Worm (Caenorhabditis elegans) whole organism, L4 larva: Measurements from ENCODE around the gene C49F8.14.

Source experiments
- D1046.2 ChIP-seq: fragments of 200-800 bp; sonication (Bioruptor generic); IDR thresholded peaks from 2 replicates; pipeline ENCODE4 v1.3.6; 2022; ENCODE audit warnings: missing genetic modification characterization, missing compliant biosample characterization
- F10B5.3 ChIP-seq: sonication (generic microtip); optimal IDR thresholded peaks from 2 replicates; lab custom pipeline; 2016; ENCODE audit warnings: mild to moderate bottlenecking, missing genetic modification characterization, missing compliant biosample characterization
- F26F4.8 ChIP-seq: fragments of 200-800 bp; sonication (Bioruptor generic); conservative IDR thresholded peaks from 2 replicates; pipeline ENCODE4 v1.3.6; 2022; ENCODE audit warnings: missing genetic modification characterization, missing compliant biosample characterization
- F37D6.2 ChIP-seq: sonication (generic microtip); optimal IDR thresholded peaks from 2 replicates; lab custom pipeline; 2016; ENCODE audit warnings: mild to moderate bottlenecking, missing genetic modification characterization, missing compliant biosample characterization
- F44E2.7 ChIP-seq: fragments of 200-800 bp; sonication (Bioruptor generic); IDR thresholded peaks from 2 replicates; pipeline ENCODE4 v2.1.2; 2022; ENCODE audit warnings: missing genetic modification characterization, missing compliant biosample characterization
- R02D3.7 ChIP-seq: fragments of 150-350 bp; sonication (generic microtip); optimal IDR thresholded peaks from 3 replicates; lab custom pipeline; 2014; ENCODE audit warnings: missing biosample characterization, missing genetic modification characterization
- T26A8.4 ChIP-seq: fragments of 200-800 bp; sonication (Bioruptor generic); IDR thresholded peaks from 2 replicates; pipeline ENCODE4 v1.3.6; 2022; ENCODE audit warnings: missing genetic modification characterization, missing compliant biosample characterization
- Y48G9A.11 ChIP-seq: fragments of 200-800 bp; sonication (Bioruptor generic); IDR thresholded peaks from 2 replicates; pipeline ENCODE4 v1.3.6; 2022; ENCODE audit warnings: missing genetic modification reagents, missing genetic modification characterization, missing compliant biosample characterization
- Y5F2A.4 ChIP-seq: fragments of 200-800 bp; sonication (Bioruptor generic); optimal IDR thresholded peaks from 2 replicates; lab custom pipeline; 2018; ENCODE audit warnings: mild to moderate bottlenecking, missing genetic modification characterization, missing compliant biosample characterization
- Y75B8A.6 ChIP-seq: fragments of 200-800 bp; sonication (Bioruptor generic); IDR thresholded peaks from 2 replicates; pipeline ENCODE4 v1.3.6; 2022; ENCODE audit warnings: missing genetic modification reagents, missing genetic modification characterization, missing compliant biosample characterization
- ZK546.5 ChIP-seq, 2 experiments: sonication (generic microtip); optimal IDR thresholded peaks; 2 replicates each; lab custom pipeline; 2017; ENCODE audit warnings: missing biosample characterization in 2 of 2, missing genetic modification characterization in 2 of 2
- aly-2 ChIP-seq: sonication (generic microtip); optimal IDR thresholded peaks from 2 replicates; lab custom pipeline; 2018; ENCODE audit warnings: missing biosample characterization, missing genetic modification characterization
- attf-4 ChIP-seq: sonication (generic microtip); optimal IDR thresholded peaks from 3 replicates; lab custom pipeline; 2017; ENCODE audit warnings: missing biosample characterization, missing genetic modification characterization
- ceh-20 ChIP-seq: fragments of 200-800 bp; sonication (Bioruptor generic); IDR thresholded peaks from 2 replicates; pipeline ENCODE4 v1.3.6; 2022; ENCODE audit warnings: missing genetic modification reagents, missing genetic modification characterization, missing compliant biosample characterization
- ceh-28 ChIP-seq: fragments of 150-350 bp; optimal IDR thresholded peaks from 2 replicates; lab custom pipeline; 2014; ENCODE audit warnings: missing biosample characterization, missing genetic modification reagents, missing genetic modification characterization
- ceh-44 ChIP-seq: fragments of 200-800 bp; sonication (Bioruptor generic); IDR thresholded peaks from 2 replicates; pipeline ENCODE4 v1.3.6; 2022; ENCODE audit warnings: missing genetic modification reagents, missing genetic modification characterization, missing compliant biosample characterization
- ceh-62 ChIP-seq: sonication (generic microtip); optimal IDR thresholded peaks from 2 replicates; lab custom pipeline; 2017; ENCODE audit warnings: missing biosample characterization, missing genetic modification characterization
- ces-1 ChIP-seq: fragments of 150-350 bp; sonication (generic microtip); optimal IDR thresholded peaks from 4 replicates; lab custom pipeline; 2014; ENCODE audit warnings: missing biosample characterization, missing genetic modification reagents, missing genetic modification characterization
- cey-2 ChIP-seq: sonication (generic microtip); optimal IDR thresholded peaks from 3 replicates; lab custom pipeline; 2017; ENCODE audit warnings: missing genetic modification characterization, mild to moderate bottlenecking, missing compliant biosample characterization, antibody characterized with exemption, borderline replicate concordance; ENCODE audit not compliant: insufficient read depth
- dmd-9 ChIP-seq: fragments of 200-800 bp; sonication (Bioruptor generic); IDR thresholded peaks from 2 replicates; pipeline ENCODE4 v1.3.6; 2022; ENCODE audit warnings: missing genetic modification reagents, missing genetic modification characterization, missing compliant biosample characterization
- dpl-1 ChIP-seq: fragments of 150-350 bp; optimal IDR thresholded peaks from 2 replicates; lab custom pipeline; 2014; ENCODE audit warnings: missing biosample characterization, missing genetic modification reagents, missing genetic modification characterization
- gei-8 ChIP-seq: fragments of 200-800 bp; sonication (Bioruptor generic); optimal IDR thresholded peaks from 2 replicates; lab custom pipeline; 2018; ENCODE audit warnings: mild to moderate bottlenecking, missing genetic modification characterization, missing compliant biosample characterization
- hif-1 ChIP-seq, 2 experiments: sonication (generic microtip); optimal IDR thresholded peaks; 2 replicates each; lab custom pipeline; 2016 to 2017; ENCODE audit warnings: missing compliant biosample characterization in 2 of 2, missing genetic modification characterization in 2 of 2, missing genetic modification reagents in 2 of 2, missing genotype in 2 of 2, mild to moderate bottlenecking in 1 of 2
- hlh-11 ChIP-seq: fragments of 200-800 bp; sonication (Bioruptor generic); optimal IDR thresholded peaks from 2 replicates; lab custom pipeline; 2018; ENCODE audit warnings: mild to moderate bottlenecking, missing genetic modification characterization, missing compliant biosample characterization
- hlh-30 ChIP-seq: sonication (generic microtip); optimal IDR thresholded peaks from 2 replicates; lab custom pipeline; 2017; ENCODE audit warnings: antibody characterized with exemption, mild to moderate bottlenecking, missing genetic modification characterization, missing compliant biosample characterization; ENCODE audit not compliant: insufficient read depth
- jun-1 ChIP-seq: fragments of 150-350 bp; optimal IDR thresholded peaks from 2 replicates; lab custom pipeline; 2014; ENCODE audit warnings: missing biosample characterization, missing genetic modification reagents, missing genetic modification characterization
- lin-1 ChIP-seq: fragments of 200-800 bp; sonication (Bioruptor generic); IDR thresholded peaks from 2 replicates; pipeline ENCODE4 v1.3.6; 2022; ENCODE audit warnings: missing genetic modification reagents, missing genetic modification characterization, missing compliant biosample characterization
- lin-29 ChIP-seq: fragments of 200-800 bp; sonication (Bioruptor generic); IDR thresholded peaks from 2 replicates; pipeline ENCODE4 v1.3.6; 2022; ENCODE audit warnings: missing genetic modification reagents, missing genetic modification characterization, missing compliant biosample characterization
- lin-38 ChIP-seq: fragments of 200-800 bp; sonication (Bioruptor generic); IDR thresholded peaks from 2 replicates; pipeline ENCODE4 v1.3.6; 2022; ENCODE audit warnings: missing genetic modification reagents, missing genetic modification characterization, missing compliant biosample characterization
- lir-3 ChIP-seq: sonication (generic microtip); optimal IDR thresholded peaks from 2 replicates; lab custom pipeline; 2016; ENCODE audit warnings: mild to moderate bottlenecking, missing genetic modification characterization, missing compliant biosample characterization
- lsy-2 ChIP-seq, 2 experiments: fragments of 150-350 bp in 1 of 2; sonication (generic microtip) in 1 of 2; optimal IDR thresholded peaks; 2 replicates each; lab custom pipeline; 2014 to 2017; ENCODE audit warnings: missing biosample characterization in 2 of 2, missing genetic modification characterization in 2 of 2
- madf-9 ChIP-seq: fragments of 200-800 bp; sonication (Bioruptor generic); conservative IDR thresholded peaks from 2 replicates; pipeline ENCODE4 v1.3.6; 2022; ENCODE audit warnings: missing genetic modification reagents, missing genetic modification characterization, missing compliant biosample characterization
- mdt-29 ChIP-seq: fragments of 200-800 bp; sonication (Bioruptor generic); IDR thresholded peaks from 2 replicates; pipeline ENCODE4 v1.3.6; 2022; ENCODE audit warnings: missing genetic modification reagents, missing genetic modification characterization, missing compliant biosample characterization
- mes-2 ChIP-seq: sonication (generic microtip); optimal IDR thresholded peaks from 2 replicates; lab custom pipeline; 2016; ENCODE audit warnings: missing genotype, mild to moderate bottlenecking, missing genetic modification characterization, missing compliant biosample characterization; ENCODE audit not compliant: poor library complexity, severe bottlenecking
- nhr-10 ChIP-seq: fragments of 150-350 bp; optimal IDR thresholded peaks from 2 replicates; lab custom pipeline; 2014; ENCODE audit warnings: missing biosample characterization, missing genetic modification characterization
- nhr-28 ChIP-seq: fragments of 150-350 bp; optimal IDR thresholded peaks from 2 replicates; lab custom pipeline; 2014; ENCODE audit warnings: missing biosample characterization, missing genetic modification characterization
- nhr-41 ChIP-seq: fragments of 200-800 bp; sonication (Bioruptor generic); IDR thresholded peaks from 2 replicates; pipeline ENCODE4 v1.3.6; 2022; ENCODE audit warnings: missing genetic modification reagents, missing genetic modification characterization, missing compliant biosample characterization
- nhr-42 ChIP-seq: fragments of 200-800 bp; sonication (Bioruptor generic); IDR thresholded peaks from 2 replicates; pipeline ENCODE4 v1.3.6; 2022; ENCODE audit warnings: missing genetic modification characterization, missing compliant biosample characterization
- nhr-48 ChIP-seq: sonication (generic microtip); optimal IDR thresholded peaks from 2 replicates; lab custom pipeline; 2016; ENCODE audit warnings: mild to moderate bottlenecking, missing genetic modification characterization, missing compliant biosample characterization
- nhr-77 ChIP-seq: fragments of 150-350 bp; optimal IDR thresholded peaks from 2 replicates; lab custom pipeline; 2014; ENCODE audit warnings: missing biosample characterization, missing genetic modification characterization
- php-3 ChIP-seq: fragments of 200-800 bp; sonication (Bioruptor generic); IDR thresholded peaks from 2 replicates; pipeline ENCODE4 v1.3.6; 2022; ENCODE audit warnings: missing genetic modification reagents, missing genetic modification characterization, missing compliant biosample characterization
- saeg-2 ChIP-seq: fragments of 200-800 bp; sonication (Bioruptor generic); IDR thresholded peaks from 2 replicates; pipeline ENCODE4 v1.3.6; 2022; ENCODE audit warnings: missing genetic modification reagents, missing genetic modification characterization, missing compliant biosample characterization
- sdz-12 ChIP-seq: fragments of 200-800 bp; sonication (Bioruptor generic); optimal IDR thresholded peaks from 2 replicates; lab custom pipeline; 2018; ENCODE audit warnings: mild to moderate bottlenecking, missing genetic modification characterization, missing compliant biosample characterization
- skn-1 ChIP-seq: fragments of 150-350 bp; optimal IDR thresholded peaks from 2 replicates; lab custom pipeline; 2014; ENCODE audit warnings: missing biosample characterization, missing genetic modification characterization
- snpc-1.2 ChIP-seq: fragments of 200-800 bp; sonication (Bioruptor generic); IDR thresholded peaks from 2 replicates; pipeline ENCODE4 v1.3.6; 2022; ENCODE audit warnings: missing genetic modification reagents, missing genetic modification characterization, missing compliant biosample characterization
- spr-1 ChIP-seq: sonication (generic microtip); optimal IDR thresholded peaks from 2 replicates; lab custom pipeline; 2016; ENCODE audit warnings: mild to moderate bottlenecking, missing genetic modification characterization, missing compliant biosample characterization
- tag-97 ChIP-seq: fragments of 200-800 bp; sonication (Bioruptor generic); IDR thresholded peaks from 2 replicates; pipeline ENCODE4 v1.3.6; 2022; ENCODE audit warnings: missing genetic modification characterization, missing compliant biosample characterization
- tra-1 ChIP-seq: fragments of 200-800 bp; sonication (Bioruptor generic); IDR thresholded peaks from 2 replicates; pipeline ENCODE4 v1.3.6; 2022; ENCODE audit warnings: missing genetic modification reagents, missing genetic modification characterization, missing compliant biosample characterization
- unc-130 ChIP-seq: sonication (generic microtip); optimal IDR thresholded peaks from 2 replicates; lab custom pipeline; 2016; ENCODE audit warnings: missing genetic modification reagents, missing genetic modification characterization, missing compliant biosample characterization
- vab-7 ChIP-seq: fragments of 200-800 bp; sonication (Bioruptor generic); IDR thresholded peaks from 2 replicates; pipeline ENCODE4 v1.3.6; 2022; ENCODE audit warnings: missing genetic modification reagents, missing genetic modification characterization, missing compliant biosample characterization
- zip-11 ChIP-seq: fragments of 200-800 bp; sonication (Bioruptor generic); IDR thresholded peaks from 2 replicates; pipeline ENCODE4 v1.3.6; 2022; ENCODE audit warnings: missing genetic modification characterization, missing compliant biosample characterization

C49F8.14 gene

ce11 chrX:13353530-13353929, 23.2 kb downstream of the C49F8.14 start (continued):
- TF ChIP-seq mdt-29 (GFP tag; lab: Robert Waterston, UW) (no peak), madf-9 (GFP tag; lab: Robert Waterston, UW) (no peak), T26A8.4 (GFP tag; lab: Robert Waterston, UW) (peak; percentile 52), R02D3.7 (tag; lab: Kevin White, UChicago) (no peak), ces-1 (GFP tag; lab: Kevin White, UChicago) (no peak), nhr-41 (0 out of 2 replicates have a peak, but pooled peaks have one; percentile 6), hlh-11 (peak; percentile 92), D1046.2 (GFP tag; lab: Robert Waterston, UW) (no peak), ceh-20 (GFP tag; lab: Robert Waterston, UW) (peak; percentile 34; the same call in 1 of the 2 replicates), ceh-44 (GFP tag; lab: Robert Waterston, UW) (no peak), unc-130 (no peak), jun-1 (tag; lab: Kevin White, UChicago) (no peak), cey-2 (tag; lab: Kevin White, UChicago) (peak; percentile 28), F10B5.3 (no peak), nhr-77 (peak; percentile 79), snpc-1.2 (no peak), nhr-10 (tag; lab: Kevin White, UChicago) (peak; percentile 80), hif-1 (tag; optimal IDR thresholded peaks at IDR 0.05; lab: Kevin White, UChicago) (peak; percentile 18 to 75), lin-38 (GFP tag; lab: Robert Waterston, UW) (no peak), lin-29 (GFP tag; lab: Robert Waterston, UW) (0 out of 2 replicates have a peak, but pooled peaks have one; percentile 30), zip-11 (GFP tag; lab: Robert Waterston, UW) (no peak), lsy-2 (tag; optimal IDR thresholded peaks at IDR 0.05; lab: Kevin White, UChicago) (peak; percentile 54 to 71), F37D6.2 (no peak), skn-1 (tag; lab: Kevin White, UChicago) (no peak), hlh-30 (tag; lab: Kevin White, UChicago) (peak; percentile 94), ZK546.5 (tag; optimal IDR thresholded peaks at IDR 0.05; lab: Kevin White, UChicago) (no peak), vab-7 (GFP tag; lab: Robert Waterston, UW) (no peak), tag-97 (GFP tag; lab: Robert Waterston, UW) (no peak), Y48G9A.11 (GFP tag; lab: Robert Waterston, UW) (no peak), Y75B8A.6 (no peak), nhr-48 (peak; percentile 96), dmd-9 (GFP tag; lab: Robert Waterston, UW) (no peak), ceh-28 (no peak), aly-2 (tag; lab: Kevin White, UChicago) (no peak), F44E2.7 (GFP tag; lab: Robert Waterston, UW) (no peak), Y5F2A.4 (GFP tag; lab: Kevin White, UChicago) (no peak), F26F4.8 (no peak), nhr-42 (GFP tag; lab: Robert Waterston, UW) (no peak), nhr-28 (peak; percentile 92), mes-2 (tag; lab: Kevin White, UChicago) (peak; percentile 40), tra-1 (peak; percentile 63; the same call in 1 of the 2 replicates), lin-1 (GFP tag; lab: Robert Waterston, UW) (0 out of 2 replicates have a peak, but pooled peaks have one; percentile 21), spr-1 (tag; lab: Kevin White, UChicago) (no peak), saeg-2 (0 out of 2 replicates have a peak, but pooled peaks have one; percentile 28), sdz-12 (GFP tag; lab: Kevin White, UChicago) (no peak), ceh-62 (no peak), lir-3 (tag; lab: Kevin White, UChicago) (no peak), attf-4 (tag; lab: Kevin White, UChicago) (no peak), dpl-1 (no peak), php-3 (GFP tag; lab: Robert Waterston, UW) (0 out of 2 replicates have a peak, but pooled peaks have one; percentile 36), gei-8 (peak; percentile 65)
